Worm (Caenorhabditis elegans) whole organism, L4/young adult: Measurements from ENCODE around the gene ttbk-2.2.

Experiments used
- dao-5 ChIP-seq: sonication (generic microtip); optimal IDR thresholded peaks from 2 replicates; lab custom pipeline; 2016; ENCODE audit warnings: missing genotype, missing genetic modification characterization, moderate library complexity, missing compliant biosample characterization
- him-1 ChIP-seq: sonication (generic microtip); optimal IDR thresholded peaks from 2 replicates; lab custom pipeline; 2016; ENCODE audit warnings: missing genotype, missing genetic modification reagents, missing genetic modification characterization, missing compliant biosample characterization

ce11 chrIV:5109943-5110342 lies 43.2 kb upstream of the ttbk-2.2 start:
- TF ChIP-seq dao-5 (no peak), him-1 (tag; lab: Kevin White, UChicago) (no peak)
